Fruit fly (Drosophila melanogaster) whole organism, embryonic: ENCODE data around the gene sordd2.

Source experiments
- Blimp-1 ChIP-seq: fragments of 200-800 bp; sonication (Bioruptor generic); optimal IDR thresholded peaks from 3 replicates; lab custom pipeline; 2018; ENCODE audit warnings: missing biosample characterization, missing genetic modification characterization, mild to moderate bottlenecking, moderate library complexity, missing genetic modification reagents
- Bteb2 ChIP-seq: fragments of 200-800 bp; sonication (Bioruptor generic); optimal IDR thresholded peaks from 2 replicates; lab custom pipeline; 2016; ENCODE audit warnings: missing biosample characterization, missing genetic modification characterization
- C15 ChIP-seq: fragments of 200-800 bp; sonication (Bioruptor generic); IDR thresholded peaks from 3 replicates; pipeline ENCODE4 v1.3.6; 2022; ENCODE audit warnings: missing biosample characterization, missing genetic modification characterization
- CG10274 ChIP-seq: fragments of 200-800 bp; sonication (Bioruptor generic); optimal IDR thresholded peaks from 3 replicates; lab custom pipeline; 2017; ENCODE audit warnings: missing biosample characterization, mild to moderate bottlenecking, missing genetic modification characterization
- CG10431 ChIP-seq: fragments of 200-800 bp; sonication (Bioruptor generic); optimal IDR thresholded peaks from 3 replicates; lab custom pipeline; 2018; ENCODE audit warnings: missing biosample characterization, mild to moderate bottlenecking, missing genetic modification characterization
- CG13624 ChIP-seq: fragments of 200-800 bp; sonication (Bioruptor generic); optimal IDR thresholded peaks from 2 replicates; lab custom pipeline; 2016; ENCODE audit warnings: missing biosample characterization, missing genetic modification characterization
- CG15514 ChIP-seq: fragments of 200-800 bp; sonication (Bioruptor generic); optimal IDR thresholded peaks from 3 replicates; lab custom pipeline; 2017; ENCODE audit warnings: missing biosample characterization, missing genetic modification characterization, mild to moderate bottlenecking, moderate library complexity, missing genetic modification reagents
- CG15696 ChIP-seq: fragments of 200-800 bp; sonication (Bioruptor generic); optimal IDR thresholded peaks from 2 replicates; lab custom pipeline; 2019; ENCODE audit warnings: missing biosample characterization, mild to moderate bottlenecking, missing genetic modification characterization, moderate library complexity
- CG1603 ChIP-seq: fragments of 200-800 bp; sonication (Bioruptor generic); optimal IDR thresholded peaks from 2 replicates; lab custom pipeline; 2019; ENCODE audit warnings: missing biosample characterization, mild to moderate bottlenecking, missing genetic modification characterization, moderate library complexity
- CG2202 ChIP-seq: fragments of 200-800 bp; sonication (Bioruptor generic); optimal IDR thresholded peaks from 2 replicates; lab custom pipeline; 2018; ENCODE audit warnings: missing biosample characterization, mild to moderate bottlenecking, missing genetic modification characterization
- CG3407 ChIP-seq: fragments of 200-800 bp; sonication (Bioruptor generic); optimal IDR thresholded peaks from 2 replicates; lab custom pipeline; 2018; ENCODE audit warnings: missing biosample characterization, mild to moderate bottlenecking, missing genetic modification characterization
- CG3726 ChIP-seq: fragments of 200-800 bp; sonication (Bioruptor generic); IDR thresholded peaks from 3 replicates; pipeline ENCODE4, ENCODE4 v1.3.6; 2022; ENCODE audit warnings: missing biosample characterization, missing genetic modification characterization
- CG3838 ChIP-seq: fragments of 200-800 bp; sonication (Bioruptor generic); optimal IDR thresholded peaks from 3 replicates; lab custom pipeline; 2016; ENCODE audit warnings: missing biosample characterization, missing genetic modification characterization
- CG4730 ChIP-seq: fragments of 200-800 bp; sonication (Bioruptor generic); IDR thresholded peaks from 2 replicates; pipeline ENCODE4 v1.3.6; 2022; ENCODE audit warnings: missing biosample characterization, missing genetic modification characterization
- CG6254 ChIP-seq: fragments of 200-800 bp; sonication (Bioruptor generic); optimal IDR thresholded peaks from 3 replicates; lab custom pipeline; 2017; ENCODE audit warnings: mild to moderate bottlenecking, missing biosample characterization, missing genetic modification reagents, missing genetic modification characterization
- CG7987 ChIP-seq: fragments of 200-800 bp; sonication (Bioruptor generic); optimal IDR thresholded peaks from 2 replicates; lab custom pipeline; 2018; ENCODE audit warnings: missing biosample characterization, mild to moderate bottlenecking, missing genetic modification characterization, moderate library complexity
- CG8765 ChIP-seq: fragments of 200-800 bp; sonication (Bioruptor generic); IDR thresholded peaks from 2 replicates; pipeline ENCODE4 v1.3.6; 2022; ENCODE audit warnings: missing biosample characterization, missing genetic modification characterization
- CG8944 ChIP-seq: fragments of 200-800 bp; sonication (Bioruptor generic); optimal IDR thresholded peaks from 3 replicates; lab custom pipeline; 2016; ENCODE audit warnings: missing biosample characterization, missing genetic modification characterization
- E2f2 ChIP-seq: fragments of 200-800 bp; sonication (Bioruptor generic); IDR thresholded peaks from 2 replicates; pipeline ENCODE4 v1.3.6; 2022; ENCODE audit warnings: missing biosample characterization, missing genetic modification characterization
- Elba2 ChIP-seq: fragments of 200-800 bp; sonication (Bioruptor generic); optimal IDR thresholded peaks from 3 replicates; lab custom pipeline; 2016; ENCODE audit warnings: missing biosample characterization, missing genetic modification characterization
- H15 ChIP-seq: fragments of 200-800 bp; sonication (Bioruptor generic); IDR thresholded peaks from 3 replicates; pipeline ENCODE4 v1.3.6; 2022; ENCODE audit warnings: missing biosample characterization, missing genetic modification characterization
- HLH3B ChIP-seq: fragments of 200-800 bp; sonication (Bioruptor generic); IDR thresholded peaks from 2 replicates; pipeline ENCODE4 v1.3.6; 2022; ENCODE audit warnings: missing biosample characterization, missing genetic modification characterization
- Hey ChIP-seq: fragments of 200-800 bp; sonication (Bioruptor generic); optimal IDR thresholded peaks from 3 replicates; lab custom pipeline; 2018; ENCODE audit warnings: missing biosample characterization, mild to moderate bottlenecking, missing genetic modification characterization
- Hmx ChIP-seq: fragments of 200-800 bp; sonication (Bioruptor generic); optimal IDR thresholded peaks from 2 replicates; lab custom pipeline; 2016; ENCODE audit warnings: missing biosample characterization, missing genetic modification characterization
- Hr78 ChIP-seq, 2 experiments: fragments of 200-800 bp in 1 of 2; fragments of >200 bp in 1 of 2; sonication (Bioruptor generic) in 1 of 2; optimal IDR thresholded peaks; 2 replicates each; lab custom pipeline; 2017 to 2019; ENCODE audit warnings: missing biosample characterization in 2 of 2, missing genetic modification characterization in 2 of 2, mild to moderate bottlenecking in 1 of 2, moderate library complexity in 1 of 2
- Mad ChIP-seq: fragments of 200-800 bp; sonication (Bioruptor generic); optimal IDR thresholded peaks from 2 replicates; lab custom pipeline; 2016; ENCODE audit warnings: missing biosample characterization, missing genetic modification characterization
- Rfx ChIP-seq: fragments of 200-800 bp; sonication (Bioruptor generic); IDR thresholded peaks from 2 replicates; pipeline ENCODE4 v1.3.6; 2022; ENCODE audit warnings: missing biosample characterization, missing genetic modification characterization
- Sry-β ChIP-seq: fragments of 200-800 bp; sonication (Bioruptor generic); optimal IDR thresholded peaks from 2 replicates; lab custom pipeline; 2018; ENCODE audit warnings: missing biosample characterization, mild to moderate bottlenecking, missing genetic modification characterization, moderate library complexity
- Tbp ChIP-seq: fragments of >200 bp; optimal IDR thresholded peaks from 2 replicates; lab custom pipeline; 2018; ENCODE audit warnings: missing biosample characterization, missing genetic modification characterization
- YL-1 ChIP-seq: fragments of 200-800 bp; sonication (Bioruptor generic); optimal IDR thresholded peaks from 3 replicates; lab custom pipeline; 2017; ENCODE audit warnings: missing biosample characterization, mild to moderate bottlenecking, missing genetic modification characterization
- ash1 ChIP-seq: fragments of 200-800 bp; sonication (Bioruptor generic); optimal IDR thresholded peaks from 2 replicates; lab custom pipeline; 2018; ENCODE audit warnings: missing biosample characterization, mild to moderate bottlenecking, missing genetic modification characterization
- crc ChIP-seq: fragments of 200-800 bp; sonication (Bioruptor generic); optimal IDR thresholded peaks from 2 replicates; lab custom pipeline; 2016; ENCODE audit warnings: missing biosample characterization, missing genetic modification characterization
- cwo ChIP-seq: fragments of 200-800 bp; sonication (Bioruptor generic); optimal IDR thresholded peaks from 3 replicates; lab custom pipeline; 2017; ENCODE audit warnings: missing biosample characterization, missing genetic modification characterization, mild to moderate bottlenecking, moderate library complexity, missing genetic modification reagents
- emc ChIP-seq: fragments of 200-800 bp; sonication (Bioruptor generic); optimal IDR thresholded peaks from 2 replicates; lab custom pipeline; 2016; ENCODE audit warnings: missing biosample characterization, missing genetic modification characterization
- hkb ChIP-seq, 2 experiments: fragments of 200-800 bp in 1 of 2; fragments of >200 bp in 1 of 2; sonication (Bioruptor generic) in 1 of 2; IDR thresholded peaks in 1 of 2; optimal IDR thresholded peaks in 1 of 2; 2 replicates each; pipeline versions ENCODE4 v1.3.6 to Lab custom; 2017 to 2022; ENCODE audit warnings: missing biosample characterization in 1 of 2, missing genetic modification characterization in 1 of 2
- kni ChIP-seq: fragments of 200-800 bp; sonication (Bioruptor generic); optimal IDR thresholded peaks from 3 replicates; lab custom pipeline; 2017; ENCODE audit warnings: mild to moderate bottlenecking, missing biosample characterization, missing genetic modification reagents, missing genetic modification characterization
- nom ChIP-seq: fragments of 200-800 bp; sonication (Bioruptor generic); optimal IDR thresholded peaks from 2 replicates; lab custom pipeline; 2017; ENCODE audit warnings: missing biosample characterization, missing genetic modification characterization, mild to moderate bottlenecking, moderate library complexity, missing genetic modification reagents
- onecut ChIP-seq: fragments of 200-800 bp; sonication (Bioruptor generic); IDR thresholded peaks from 2 replicates; pipeline ENCODE4 v1.3.6; 2022; ENCODE audit warnings: missing biosample characterization, missing genetic modification characterization
- pb ChIP-seq: fragments of 200-800 bp; sonication (Bioruptor generic); optimal IDR thresholded peaks from 3 replicates; lab custom pipeline; 2016; ENCODE audit warnings: missing biosample characterization, missing genetic modification characterization
- ro ChIP-seq: fragments of 200-800 bp; sonication (Bioruptor generic); IDR thresholded peaks from 2 replicates; pipeline ENCODE4 v1.3.6; 2022; ENCODE audit warnings: missing biosample characterization, missing genetic modification characterization
- salm ChIP-seq: fragments of 200-800 bp; sonication (Bioruptor generic); optimal IDR thresholded peaks from 2 replicates; lab custom pipeline; 2018; ENCODE audit warnings: missing biosample characterization, mild to moderate bottlenecking, missing genetic modification characterization
- schlank ChIP-seq: fragments of 200-800 bp; sonication (Bioruptor generic); optimal IDR thresholded peaks from 2 replicates; lab custom pipeline; 2018; ENCODE audit warnings: missing biosample characterization, mild to moderate bottlenecking, missing genetic modification characterization
- sd ChIP-seq: fragments of 200-800 bp; sonication (Bioruptor generic); optimal IDR thresholded peaks from 3 replicates; lab custom pipeline; 2018; ENCODE audit warnings: missing biosample characterization, mild to moderate bottlenecking, missing genetic modification characterization, moderate library complexity
- slou ChIP-seq: fragments of 200-800 bp; sonication (Bioruptor generic); optimal IDR thresholded peaks from 3 replicates; lab custom pipeline; 2016; ENCODE audit warnings: missing biosample characterization, missing genetic modification characterization
- tll ChIP-seq, 2 experiments: fragments of 200-800 bp in 1 of 2; fragments of >200 bp in 1 of 2; sonication (Bioruptor generic) in 1 of 2; optimal IDR thresholded peaks; 2 replicates each; lab custom pipeline; 2017 to 2019; ENCODE audit warnings: missing biosample characterization in 2 of 2, missing genetic modification characterization in 2 of 2, mild to moderate bottlenecking in 1 of 2, moderate library complexity in 1 of 2
- unc-4 ChIP-seq: fragments of 200-800 bp; sonication (Bioruptor generic); IDR thresholded peaks from 2 replicates; pipeline ENCODE4 v1.3.6; 2022; ENCODE audit warnings: missing biosample characterization, missing genetic modification characterization; ENCODE audit not compliant: partially characterized antibody
- wor ChIP-seq: fragments of 200-800 bp; sonication (Bioruptor generic); IDR thresholded peaks from 2 replicates; pipeline ENCODE4 v1.3.6; 2022; ENCODE audit warnings: missing biosample characterization, missing genetic modification characterization
- z ChIP-seq: fragments of 200-800 bp; sonication (Bioruptor generic); IDR thresholded peaks from 3 replicates; pipeline ENCODE4 v1.3.6; 2022; ENCODE audit warnings: missing biosample characterization, missing genetic modification characterization

sordd2 gene

DNA sequence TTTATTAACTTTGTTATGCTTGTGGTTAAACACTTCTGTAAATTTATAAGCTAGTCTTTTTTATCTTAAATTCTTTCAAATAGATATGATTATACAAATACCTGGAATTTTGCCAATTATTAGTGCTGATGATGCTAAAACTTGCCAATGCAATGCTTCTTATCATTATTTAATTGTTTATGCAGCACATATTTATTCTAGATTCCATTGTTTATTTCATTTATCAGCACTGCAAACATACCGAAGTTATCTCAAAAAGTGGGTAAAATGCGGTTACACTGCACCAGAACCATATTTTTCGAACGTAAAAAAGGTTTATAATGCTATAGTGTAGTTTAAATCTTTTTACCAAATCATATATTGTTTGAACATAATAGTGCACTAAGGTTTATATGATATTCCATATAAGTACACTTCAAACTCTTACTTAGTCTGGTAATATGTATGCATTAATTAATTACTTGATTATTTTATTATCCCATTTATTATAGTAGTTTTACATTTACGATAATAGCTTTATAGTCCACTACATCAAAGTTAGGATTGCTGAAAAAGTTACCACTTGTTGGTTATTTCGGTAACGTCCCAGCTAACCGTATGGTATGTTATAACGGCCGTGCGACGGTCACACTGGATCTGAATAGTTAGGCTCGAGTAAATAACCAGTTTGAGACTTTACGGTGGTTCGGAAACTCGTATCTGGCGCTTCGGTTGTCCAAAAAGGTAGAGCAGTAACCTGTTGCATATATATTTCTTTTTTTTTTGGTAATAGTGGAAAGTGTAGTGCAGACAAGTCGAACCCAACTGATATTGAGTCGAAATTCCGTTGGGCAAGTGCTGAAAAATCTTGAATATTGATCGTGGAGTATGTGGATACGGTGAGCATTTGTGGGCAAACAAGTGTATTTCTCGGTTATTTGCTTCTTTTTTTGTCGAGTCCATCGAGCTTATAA, 10.5 kb downstream of the sordd2 start, which contains the start of gene Rhp (continued):
- TF ChIP-seq Sry-β (GFP tag; lab: Kevin White, UChicago) (peak; percentile 33), CG4730 (GFP tag; lab: Robert Waterston, UW) (no peak), salm (tag; lab: Kevin White, UChicago) (peak; percentile 57), crc (GFP tag; lab: Kevin White, UChicago) (no peak), H15 (no peak), tll (GFP tag; optimal IDR thresholded peaks at IDR 0.05; lab: Kevin White, UChicago) (no peak), E2f2 (GFP tag; lab: Robert Waterston, UW) (no peak), Hmx (GFP tag; lab: Kevin White, UChicago) (no peak), CG6254 (GFP tag; lab: Kevin White, UChicago) (peak; percentile 6), Rfx (GFP tag; lab: Robert Waterston, UW) (no peak), ro (GFP tag; lab: Robert Waterston, UW) (no peak), CG10431 (GFP tag; lab: Kevin White, UChicago) (peak; percentile 55), nom (peak; percentile 90), CG3407 (peak; percentile 74), CG1603 (peak; percentile 73), Hr78 (GFP tag; optimal IDR thresholded peaks at IDR 0.05; lab: Kevin White, UChicago) (no peak), sd (no peak), YL-1 (GFP tag; lab: Kevin White, UChicago) (peak; percentile 43), emc (GFP tag; lab: Kevin White, UChicago) (no peak), Elba2 (GFP tag; lab: Kevin White, UChicago) (no peak), cwo (no peak), onecut (GFP tag; lab: Robert Waterston, UW) (peak; percentile 49), CG2202 (tag; lab: Kevin White, UChicago) (peak; percentile 39), z (no peak), ash1 (GFP tag; lab: Kevin White, UChicago) (no peak), pb (no peak), Bteb2 (no peak), wor (no peak), Mad (no peak), CG10274 (no peak), Blimp-1 (peak; percentile 64), HLH3B (GFP tag; lab: Robert Waterston, UW) (no peak), CG15696 (tag; lab: Kevin White, UChicago) (peak; percentile 75), kni (GFP tag; lab: Kevin White, UChicago) (peak; percentile 17), CG3838 (GFP tag; lab: Kevin White, UChicago) (no peak), CG13624 (GFP tag; lab: Kevin White, UChicago) (no peak), CG15514 (peak; percentile 23), Tbp (GFP tag; lab: Kevin White, UChicago) (no peak), unc-4 (GFP tag; lab: Robert Waterston, UW) (no peak), C15 (GFP tag; lab: Robert Waterston, UW) (no peak), hkb (optimal IDR thresholded peaks at IDR 0.05; lab: Kevin White, UChicago) (no peak), hkb (GFP tag; IDR thresholded peaks at IDR 0.05; lab: Robert Waterston, UW) (peak; percentile 66), CG8765 (no peak), schlank (no peak), CG7987 (GFP tag; lab: Kevin White, UChicago) (peak; percentile 62), Hey (tag; lab: Kevin White, UChicago) (no peak), CG3726 (GFP tag; lab: Robert Waterston, UW) (no peak), slou (no peak), CG8944 (no peak)
